Fruit fly (Drosophila melanogaster): ENCODE measurements around the gene sbm.

Gene sbm

dm6 chrX:14585263-14585662 is 17.1 kb downstream of the sbm start:
- TF ChIP-seq Dip2 (GFP tag; IDR thresholded peaks at IDR 0.05) (peak; percentile 30; the same call in 1 of the 2 replicates), Scr (GFP tag; IDR thresholded peaks at IDR 0.05; ENCODE audit: partially characterized antibody) (no peak), Mrtf (GFP tag; IDR thresholded peaks at IDR 0.05) (no peak), Fer3 (tag; optimal IDR thresholded peaks at IDR 0.05) (no peak), Dref (GFP tag; IDR thresholded peaks at IDR 0.05) (no peak), CG17186 (GFP tag; optimal IDR thresholded peaks at IDR 0.05) (no peak), Ets97D (GFP tag; optimal IDR thresholded peaks at IDR 0.05) (no peak), sqz (GFP tag; optimal IDR thresholded peaks at IDR 0.05) (no peak), sens-2 (GFP tag; IDR thresholded peaks at IDR 0.05) (no peak), nmo (GFP tag; optimal IDR thresholded peaks at IDR 0.05) (no peak), CG43689 (GFP tag; IDR thresholded peaks at IDR 0.05) (no peak), stwl (tag; optimal IDR thresholded peaks at IDR 0.05) (peak; percentile 3), Bgb (GFP tag; IDR thresholded peaks at IDR 0.05; ENCODE audit: partially characterized antibody) (no peak), CG6654 (GFP tag; optimal IDR thresholded peaks at IDR 0.05) (no peak), CG4820 (GFP tag; optimal IDR thresholded peaks at IDR 0.05) (no peak), CG8290 (GFP tag; optimal IDR thresholded peaks at IDR 0.05) (peak; percentile 54), CG8290 (tag; optimal IDR thresholded peaks at IDR 0.05) (no peak), CG1603 (tag; optimal IDR thresholded peaks at IDR 0.05) (no peak), CG8089 (GFP tag; optimal IDR thresholded peaks at IDR 0.05) (no peak), CTCF (GFP tag; optimal IDR thresholded peaks at IDR 0.05) (peak; percentile 86), CG13123 (GFP tag; optimal IDR thresholded peaks at IDR 0.05) (no peak), CG7372 (GFP tag; IDR thresholded peaks at IDR 0.05) (no peak), CG15696 (tag; optimal IDR thresholded peaks at IDR 0.05) (no peak), sd (tag; optimal IDR thresholded peaks at IDR 0.05) (no peak), D19A (tag; optimal IDR thresholded peaks at IDR 0.05) (no peak), Deaf1 (tag; optimal IDR thresholded peaks at IDR 0.05) (peak; percentile 48), CG11696 (GFP tag; IDR thresholded peaks at IDR 0.05) (no peak), CG14050 (GFP tag; IDR thresholded peaks at IDR 0.05) (no peak), CkIIα-i1 (GFP tag; IDR thresholded peaks at IDR 0.05) (no peak), CG2116 (GFP tag; optimal IDR thresholded peaks at IDR 0.05) (no peak)

dm6 chrX:14582784-14583699 is 19.3 kb downstream of the sbm start, which contains the start of the genes mRpS25 and nmdyn-D6:
Gene mRpS25, minus strand, starts transcription at chrX:14582982.
Gene nmdyn-D6, plus strand, starts transcription at chrX:14583677.
- peak; percentile 62 for TF ChIP-seq CG9727 (GFP tag; optimal IDR thresholded peaks at IDR 0.05)
- peak; percentile 48; the same call in 1 of the 2 replicates for TF ChIP-seq lmd (GFP tag; IDR thresholded peaks at IDR 0.05)
- peak; percentile 52 for TF ChIP-seq inv (GFP tag; IDR thresholded peaks at IDR 0.05; ENCODE audit: partially characterized antibody)
- TF ChIP-seq Ssrp (tag; optimal IDR thresholded peaks at IDR 0.05): peak; percentile 19
- no peak for TF ChIP-seq CG6765 (GFP tag; optimal IDR thresholded peaks at IDR 0.05)
- TF ChIP-seq Dip2 (GFP tag; IDR thresholded peaks at IDR 0.05): no peak
- peak; percentile 18 for TF ChIP-seq CG15269 (tag; optimal IDR thresholded peaks at IDR 0.05)
- peak; percentile 61; the same call in 1 of the 2 replicates for TF ChIP-seq bbx (GFP tag; IDR thresholded peaks at IDR 0.05; ENCODE audit: partially characterized antibody)
- no peak for TF ChIP-seq HHEX (GFP tag; optimal IDR thresholded peaks at IDR 0.05)
- peak; percentile 5 for TF ChIP-seq CG8924 (tag; optimal IDR thresholded peaks at IDR 0.05)
- TF ChIP-seq sug (tag; optimal IDR thresholded peaks at IDR 0.05): no peak
- peak; percentile 49; the same call in 1 of the 2 replicates for TF ChIP-seq ttk (GFP tag; IDR thresholded peaks at IDR 0.05)
- TF ChIP-seq phol (tag; optimal IDR thresholded peaks at IDR 0.05): peak; percentile 56
- TF ChIP-seq CG13775 (GFP tag; optimal IDR thresholded peaks at IDR 0.05): peak; percentile 32
- TF ChIP-seq Ptx1 (GFP tag; IDR thresholded peaks at IDR 0.05): peak; percentile 65
- peak; percentile 4 for TF ChIP-seq Atf-2 (GFP tag; optimal IDR thresholded peaks at IDR 0.05)
- TF ChIP-seq CG2712 (tag; optimal IDR thresholded peaks at IDR 0.05): peak; percentile 20
- peak; percentile 63 for TF ChIP-seq row (GFP tag; IDR thresholded peaks at IDR 0.05)
- no peak for TF ChIP-seq CG10274 (GFP tag; optimal IDR thresholded peaks at IDR 0.05)
- peak; percentile 55 for TF ChIP-seq Med (GFP tag)
- TF ChIP-seq eyg (GFP tag; optimal IDR thresholded peaks at IDR 0.05): no peak
- peak; percentile 15 to 39 for TF ChIP-seq dpn (GFP tag; optimal IDR thresholded peaks at IDR 0.05)
